Worm (Caenorhabditis elegans) whole organism, midembryonic: ENCODE measurements around the gene C09G5.14.

Experiments
- T22C8.4 ChIP-seq: fragments of 200-800 bp; sonication (Bioruptor generic); IDR thresholded peaks from 2 replicates; pipeline ENCODE4 v1.3.6; 2022; ENCODE audit warnings: missing genetic modification characterization, missing compliant biosample characterization
- cog-1 ChIP-seq: sonication (generic microtip); optimal IDR thresholded peaks from 2 replicates; lab custom pipeline; 2016; ENCODE audit warnings: missing genetic modification characterization, missing compliant biosample characterization
- flt-1 ChIP-seq: fragments of 200-800 bp; sonication (Bioruptor generic); IDR thresholded peaks from 2 replicates; pipeline ENCODE4 v1.3.6; 2022; ENCODE audit warnings: missing genetic modification characterization, missing compliant biosample characterization
- ref-1 ChIP-seq: fragments of 200-800 bp; sonication (Bioruptor generic); conservative IDR thresholded peaks from 2 replicates; pipeline ENCODE4 v1.3.6; 2022; ENCODE audit warnings: missing genetic modification reagents, missing genetic modification characterization, missing compliant biosample characterization
- ztf-23 ChIP-seq: fragments of 200-800 bp; sonication (Bioruptor generic); IDR thresholded peaks from 2 replicates; pipeline ENCODE4 v1.3.6; 2022; ENCODE audit warnings: missing genetic modification reagents, missing genetic modification characterization, missing compliant biosample characterization
- ztf-29 ChIP-seq: fragments of 200-800 bp; sonication (Bioruptor generic); IDR thresholded peaks from 2 replicates; pipeline ENCODE4 v1.3.6; 2022; ENCODE audit warnings: missing genetic modification reagents, missing genetic modification characterization, missing compliant biosample characterization

DNA sequence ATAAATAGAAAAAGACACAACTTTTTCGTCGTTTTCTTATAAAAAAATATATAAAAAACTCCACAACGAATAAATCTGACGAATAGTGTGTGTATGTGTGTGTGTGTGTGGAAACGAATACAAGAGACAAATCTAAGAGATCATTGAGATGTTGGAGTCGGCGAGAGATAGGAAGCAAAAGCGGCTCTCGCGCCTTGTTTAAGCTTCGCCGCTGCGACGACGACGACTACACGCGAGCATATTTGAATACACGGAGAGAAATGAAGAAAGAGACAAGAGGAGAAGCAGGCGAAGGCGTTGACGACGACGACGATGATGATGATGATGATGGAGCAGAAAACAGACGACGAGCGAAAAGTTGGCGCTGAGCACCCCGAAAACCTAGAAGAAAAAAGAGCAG lies 21.8 kb upstream of the C09G5.14 start:
- TF ChIP-seq ztf-23 (GFP tag; lab: Robert Waterston, UW) (no peak), T22C8.4 (GFP tag; lab: Robert Waterston, UW) (no peak), cog-1 (tag; lab: Kevin White, UChicago) (no peak), ref-1 (no peak), ztf-29 (no peak), flt-1 (GFP tag; lab: Robert Waterston, UW) (no peak)
